Fruit fly (Drosophila melanogaster) whole organism, prepupa: ENCODE measurements around the gene CG13884.

Experiments
- CG15336 ChIP-seq: fragments of 200-800 bp; sonication (Bioruptor generic); IDR thresholded peaks from 2 replicates; pipeline ENCODE4 v1.3.6; 2022; ENCODE audit warnings: missing biosample characterization, missing genetic modification characterization
- CG1621 ChIP-seq: fragments of 200-800 bp; sonication (Bioruptor generic); optimal IDR thresholded peaks from 3 replicates; lab custom pipeline; 2018; ENCODE audit warnings: missing biosample characterization, mild to moderate bottlenecking, missing genetic modification characterization
- CG32006 ChIP-seq: fragments of 200-800 bp; sonication (Bioruptor generic); optimal IDR thresholded peaks from 3 replicates; lab custom pipeline; 2017; ENCODE audit warnings: missing biosample characterization, mild to moderate bottlenecking, missing genetic modification characterization
- CG6808 ChIP-seq: fragments of 200-800 bp; sonication (Bioruptor generic); optimal IDR thresholded peaks from 3 replicates; lab custom pipeline; 2017; ENCODE audit warnings: missing biosample characterization, missing genetic modification characterization, mild to moderate bottlenecking, moderate library complexity, missing genetic modification reagents
- CG8119 ChIP-seq: fragments of 200-800 bp; sonication (Bioruptor generic); IDR thresholded peaks from 3 replicates; pipeline ENCODE4 v1.3.6; 2022; ENCODE audit warnings: missing biosample characterization, missing genetic modification characterization
- CG8319 ChIP-seq: fragments of 200-800 bp; sonication (Bioruptor generic); optimal IDR thresholded peaks from 3 replicates; lab custom pipeline; 2016; ENCODE audit warnings: missing biosample characterization, missing genetic modification characterization
- Lpt ChIP-seq: fragments of 200-800 bp; sonication (Bioruptor generic); optimal IDR thresholded peaks from 3 replicates; lab custom pipeline; 2016; ENCODE audit warnings: missing biosample characterization, missing genetic modification characterization
- Sox102F ChIP-seq: fragments of 200-800 bp; sonication (Bioruptor generic); optimal IDR thresholded peaks from 2 replicates; lab custom pipeline; 2016; ENCODE audit warnings: missing biosample characterization, mild to moderate bottlenecking, missing genetic modification characterization
- dac ChIP-seq: fragments of 200-800 bp; sonication (Bioruptor generic); optimal IDR thresholded peaks from 2 replicates; lab custom pipeline; 2017; ENCODE audit warnings: missing biosample characterization, mild to moderate bottlenecking, missing genetic modification characterization
- fd59A ChIP-seq: fragments of 200-800 bp; sonication (Bioruptor generic); optimal IDR thresholded peaks from 2 replicates; lab custom pipeline; 2017; ENCODE audit warnings: missing biosample characterization, mild to moderate bottlenecking, missing genetic modification characterization, missing genetic modification reagents
- fkh ChIP-seq: fragments of 200-800 bp; sonication (Bioruptor generic); optimal IDR thresholded peaks from 3 replicates; lab custom pipeline; 2017; ENCODE audit warnings: missing biosample characterization, mild to moderate bottlenecking, missing genetic modification characterization, moderate library complexity

DNA sequence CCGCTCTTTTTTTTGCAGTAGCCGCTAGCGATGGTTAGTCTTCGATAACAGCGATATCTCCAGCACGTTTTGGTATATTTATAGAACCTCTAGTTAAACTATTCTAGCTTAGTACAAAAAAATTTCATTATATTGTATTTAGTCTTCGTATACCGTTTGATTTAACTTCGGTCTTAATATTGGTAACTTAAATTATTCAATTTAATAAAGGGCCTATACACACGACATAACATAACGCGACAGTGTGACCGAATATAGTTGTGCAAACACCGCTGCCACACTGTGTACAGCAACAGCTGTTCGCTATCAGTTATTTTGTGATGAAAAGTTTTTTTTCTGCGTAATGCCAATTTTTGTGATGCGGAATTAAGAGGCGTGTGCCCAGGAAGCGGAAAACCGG lies 5.0 kb downstream of the CG13884 start, which contains the start of the genes Cdc5 and CG1233:
- no peak for TF ChIP-seq CG6808 (GFP tag; lab: Kevin White, UChicago)
- no peak for TF ChIP-seq fkh (GFP tag; lab: Kevin White, UChicago)
- TF ChIP-seq CG8319 (GFP tag; lab: Kevin White, UChicago): no peak
- no peak for TF ChIP-seq Lpt (GFP tag; lab: Kevin White, UChicago)
- TF ChIP-seq CG15336 (GFP tag; lab: Robert Waterston, UW): peak; percentile 33; the same call in 1 of the 2 replicates
- TF ChIP-seq CG32006 (GFP tag; lab: Kevin White, UChicago): no peak
- no peak for TF ChIP-seq fd59A (GFP tag; lab: Kevin White, UChicago)
- no peak for TF ChIP-seq CG8119 (GFP tag; lab: Robert Waterston, UW)
- no peak for TF ChIP-seq dac (GFP tag; lab: Kevin White, UChicago)
- no peak for TF ChIP-seq Sox102F
- no peak for TF ChIP-seq CG1621 (tag; lab: Kevin White, UChicago)
